Worm (Caenorhabditis elegans) whole organism, L1 larva: ENCODE measurements around the gene lon-8.

Experiments used
- C16A3.4 ChIP-seq: fragments of 150-350 bp; optimal IDR thresholded peaks from 2 replicates; lab custom pipeline; 2014; ENCODE audit warnings: missing biosample characterization, missing genetic modification characterization
- Y116A8C.19 ChIP-seq: sonication (generic microtip); optimal IDR thresholded peaks from 2 replicates; lab custom pipeline; 2016; ENCODE audit warnings: missing compliant biosample characterization, missing genetic modification characterization, borderline replicate concordance
- aha-1 ChIP-seq: fragments of 150-350 bp; optimal IDR thresholded peaks from 2 replicates; lab custom pipeline; 2014; ENCODE audit warnings: missing biosample characterization, missing genetic modification characterization
- blmp-1 ChIP-seq: fragments of 150-350 bp; optimal IDR thresholded peaks from 2 replicates; lab custom pipeline; 2014; ENCODE audit warnings: missing biosample characterization, missing genetic modification characterization
- ceh-88 ChIP-seq: fragments of 200-800 bp; sonication (Bioruptor generic); IDR thresholded peaks from 2 replicates; pipeline ENCODE4 v1.3.6; 2022; ENCODE audit warnings: missing genetic modification characterization, missing compliant biosample characterization
- ceh-90 ChIP-seq: sonication (generic microtip); optimal IDR thresholded peaks from 2 replicates; lab custom pipeline; 2016; ENCODE audit warnings: missing genetic modification characterization, missing compliant biosample characterization
- ces-1 ChIP-seq: fragments of 150-350 bp; optimal IDR thresholded peaks from 2 replicates; lab custom pipeline; 2014; ENCODE audit warnings: missing biosample characterization, missing genetic modification reagents, missing genetic modification characterization
- dpl-1 ChIP-seq, 3 experiments: fragments of 150-350 bp in 2 of 3; sonication (generic microtip) in 1 of 3; optimal IDR thresholded peaks; 2 replicates each; lab custom pipeline; 2014 to 2017; ENCODE audit warnings: missing biosample characterization in 3 of 3, missing genetic modification characterization in 3 of 3, missing genetic modification reagents in 3 of 3
- dsc-1 ChIP-seq: sonication (generic microtip); optimal IDR thresholded peaks from 2 replicates; lab custom pipeline; 2016; ENCODE audit warnings: mild to moderate bottlenecking, missing genetic modification characterization, missing compliant biosample characterization
- efl-1 ChIP-seq, 4 experiments: fragments of 150-350 bp; optimal IDR thresholded peaks in 3 of 4; peaks in 1 of 4; 1 replicate in 1 of 4; 2 replicates in 3 of 4; lab custom pipeline; 2014; ENCODE audit warnings: missing biosample characterization in 2 of 4, missing genetic modification characterization in 2 of 4, missing genetic modification reagents in 2 of 4
- egl-27 ChIP-seq, 2 experiments: fragments of 150-350 bp in 1 of 2; sonication (generic microtip); optimal IDR thresholded peaks; 3 replicates each; lab custom pipeline; 2017 to 2018; ENCODE audit warnings: missing biosample characterization in 2 of 2, missing genetic modification characterization in 2 of 2, missing genetic modification reagents in 2 of 2
- fos-1 ChIP-seq: fragments of 150-350 bp; optimal IDR thresholded peaks from 2 replicates; lab custom pipeline; 2014; ENCODE audit warnings: missing biosample characterization, missing genetic modification characterization
- grh-1 ChIP-seq: fragments of 200-800 bp; sonication (Bioruptor generic); IDR thresholded peaks from 2 replicates; pipeline ENCODE4 v1.3.6; 2022; ENCODE audit warnings: missing genetic modification reagents, missing genetic modification characterization, missing compliant biosample characterization
- hlh-4 ChIP-seq: sonication (generic microtip); optimal IDR thresholded peaks from 2 replicates; lab custom pipeline; 2016; ENCODE audit warnings: mild to moderate bottlenecking, missing genetic modification characterization, missing compliant biosample characterization
- irx-1 ChIP-seq: sonication (generic microtip); optimal IDR thresholded peaks from 2 replicates; lab custom pipeline; 2016; ENCODE audit warnings: missing genetic modification characterization, missing compliant biosample characterization
- jun-1 ChIP-seq: fragments of 150-350 bp; optimal IDR thresholded peaks from 2 replicates; lab custom pipeline; 2014; ENCODE audit warnings: missing biosample characterization, missing genetic modification reagents, missing genetic modification characterization
- lin-13 ChIP-seq: fragments of 150-350 bp; optimal IDR thresholded peaks from 2 replicates; lab custom pipeline; 2014; ENCODE audit warnings: missing biosample characterization, missing genetic modification reagents, missing genetic modification characterization
- lin-35 ChIP-seq, 2 experiments: fragments of 150-350 bp; optimal IDR thresholded peaks; 2 replicates each; lab custom pipeline; 2014; ENCODE audit warnings: missing biosample characterization in 2 of 2, missing genetic modification characterization in 2 of 2, missing genetic modification reagents in 2 of 2
- lin-39 ChIP-seq: fragments of 150-350 bp; optimal IDR thresholded peaks from 2 replicates; lab custom pipeline; 2014; ENCODE audit warnings: missing biosample characterization, missing genetic modification reagents, missing genetic modification characterization
- lir-3 ChIP-seq: sonication (generic microtip); optimal IDR thresholded peaks from 2 replicates; lab custom pipeline; 2016; ENCODE audit warnings: mild to moderate bottlenecking, missing genetic modification characterization, moderate library complexity, missing compliant biosample characterization; ENCODE audit not compliant: poor library complexity
- lsy-2 ChIP-seq, 2 experiments: fragments of 150-350 bp; optimal IDR thresholded peaks; 2 replicates each; lab custom pipeline; 2014; ENCODE audit warnings: missing biosample characterization in 2 of 2, missing genetic modification characterization in 2 of 2
- mef-2 ChIP-seq: fragments of 150-350 bp; optimal IDR thresholded peaks from 2 replicates; lab custom pipeline; 2014; ENCODE audit warnings: missing biosample characterization, missing genetic modification characterization
- mep-1 ChIP-seq: fragments of 150-350 bp; optimal IDR thresholded peaks from 2 replicates; lab custom pipeline; 2014; ENCODE audit warnings: missing biosample characterization, missing genetic modification characterization
- nhr-12 ChIP-seq: sonication (generic microtip); optimal IDR thresholded peaks from 2 replicates; lab custom pipeline; 2017; ENCODE audit warnings: missing biosample characterization, missing genetic modification characterization
- nhr-19 ChIP-seq: fragments of 200-800 bp; sonication (Bioruptor generic); conservative IDR thresholded peaks from 2 replicates; pipeline ENCODE4 v1.3.6; 2022; ENCODE audit warnings: missing genetic modification characterization, missing compliant biosample characterization
- nhr-237 ChIP-seq: fragments of 150-350 bp; optimal IDR thresholded peaks from 2 replicates; lab custom pipeline; 2014; ENCODE audit warnings: missing biosample characterization, missing genetic modification characterization
- nhr-47 ChIP-seq: sonication (generic microtip); optimal IDR thresholded peaks from 2 replicates; lab custom pipeline; 2016; ENCODE audit warnings: mild to moderate bottlenecking, missing genetic modification characterization, moderate library complexity, missing compliant biosample characterization
- nhr-76 ChIP-seq: sonication (generic microtip); optimal IDR thresholded peaks from 2 replicates; lab custom pipeline; 2017; ENCODE audit warnings: missing biosample characterization, missing genetic modification characterization
- nhr-77 ChIP-seq: fragments of 150-350 bp; optimal IDR thresholded peaks from 2 replicates; lab custom pipeline; 2014; ENCODE audit warnings: missing biosample characterization, missing genetic modification characterization
- nhr-84 ChIP-seq: sonication (generic microtip); optimal IDR thresholded peaks from 2 replicates; lab custom pipeline; 2017; ENCODE audit warnings: missing biosample characterization, missing genetic modification characterization
- nhr-90 ChIP-seq: sonication (generic microtip); optimal IDR thresholded peaks from 2 replicates; lab custom pipeline; 2016; ENCODE audit warnings: mild to moderate bottlenecking, missing genetic modification characterization, missing compliant biosample characterization; ENCODE audit not compliant: poor library complexity
- pag-3 ChIP-seq: sonication (generic microtip); optimal IDR thresholded peaks from 2 replicates; lab custom pipeline; 2017; ENCODE audit warnings: missing genetic modification characterization, mild to moderate bottlenecking, missing compliant biosample characterization, antibody characterized with exemption, borderline replicate concordance; ENCODE audit not compliant: insufficient read depth
- pax-3 ChIP-seq: fragments of 200-800 bp; sonication (Bioruptor generic); optimal IDR thresholded peaks from 2 replicates; lab custom pipeline; 2018; ENCODE audit warnings: mild to moderate bottlenecking, missing genetic modification characterization, moderate library complexity, missing compliant biosample characterization
- snpc-4 ChIP-seq: fragments of 150-350 bp; optimal IDR thresholded peaks from 2 replicates; lab custom pipeline; 2014; ENCODE audit warnings: missing biosample characterization, missing genetic modification characterization
- snu-23 ChIP-seq: sonication (generic microtip); optimal IDR thresholded peaks from 2 replicates; lab custom pipeline; 2016; ENCODE audit warnings: missing genetic modification characterization, missing compliant biosample characterization
- sptf-1 ChIP-seq: fragments of 150-350 bp; optimal IDR thresholded peaks from 2 replicates; lab custom pipeline; 2014; ENCODE audit warnings: missing biosample characterization, missing genetic modification characterization
- sup-37 ChIP-seq: fragments of 200-800 bp; sonication (Bioruptor generic); optimal IDR thresholded peaks from 2 replicates; lab custom pipeline; 2018; ENCODE audit warnings: mild to moderate bottlenecking, missing genetic modification characterization, missing compliant biosample characterization
- swsn-7 ChIP-seq: sonication (generic microtip); optimal IDR thresholded peaks from 2 replicates; lab custom pipeline; 2016; ENCODE audit warnings: missing genetic modification characterization, missing compliant biosample characterization
- tbx-2 ChIP-seq: sonication (generic microtip); optimal IDR thresholded peaks from 2 replicates; lab custom pipeline; 2016; ENCODE audit warnings: missing genetic modification characterization, missing compliant biosample characterization
- unc-130 ChIP-seq: fragments of 150-350 bp; optimal IDR thresholded peaks from 2 replicates; lab custom pipeline; 2017; ENCODE audit warnings: missing biosample characterization, missing genetic modification characterization, inconsistent platforms
- unc-30 ChIP-seq: sonication (generic microtip); optimal IDR thresholded peaks from 2 replicates; lab custom pipeline; 2017; ENCODE audit warnings: missing biosample characterization, missing genetic modification characterization
- unc-86 ChIP-seq: sonication (generic microtip); optimal IDR thresholded peaks from 2 replicates; lab custom pipeline; 2016; ENCODE audit warnings: missing genetic modification characterization, missing compliant biosample characterization
- unc-98 ChIP-seq: fragments of 200-800 bp; sonication (Bioruptor generic); IDR thresholded peaks from 2 replicates; pipeline ENCODE4 v1.3.6; 2022; ENCODE audit warnings: missing genetic modification characterization, missing compliant biosample characterization
- vab-15 ChIP-seq: sonication (generic microtip); optimal IDR thresholded peaks from 2 replicates; lab custom pipeline; 2017; ENCODE audit warnings: missing genotype, mild to moderate bottlenecking, missing genetic modification characterization, missing compliant biosample characterization
- zag-1 ChIP-seq: fragments of 150-350 bp; optimal IDR thresholded peaks from 2 replicates; lab custom pipeline; 2014; ENCODE audit warnings: missing biosample characterization, missing genetic modification characterization

The lon-8 gene

ce11 chrV:18001268-18001667 lies at the start of gene lon-8:
lon-8 (minus strand) TSS chrV:18001368.
- TF ChIP-seq nhr-84 (tag; lab: Kevin White, UChicago) = no peak
- TF ChIP-seq blmp-1 (tag; lab: Kevin White, UChicago) = no peak
- TF ChIP-seq sptf-1 = no peak
- no peak for TF ChIP-seq zag-1

ce11 chrV:18043271-18043670 lies 42.1 kb upstream of the lon-8 start, which contains the start of gene ebp-1:
ebp-1 (plus strand) TSS chrV:18043571.
- TF ChIP-seq nhr-90 (tag; lab: Kevin White, UChicago) (no peak), nhr-19 (GFP tag; lab: Robert Waterston, UW) (no peak), Y116A8C.19 (tag; lab: Kevin White, UChicago) (no peak), C16A3.4 (tag; lab: Kevin White, UChicago) (no peak), swsn-7 (no peak), nhr-76 (tag; lab: Kevin White, UChicago) (no peak), ces-1 (GFP tag; lab: Kevin White, UChicago) (no peak), unc-130 (tag; lab: Kevin White, UChicago) (no peak), tbx-2 (tag; lab: Kevin White, UChicago) (no peak), grh-1 (GFP tag; lab: Robert Waterston, UW) (no peak)

DNA sequence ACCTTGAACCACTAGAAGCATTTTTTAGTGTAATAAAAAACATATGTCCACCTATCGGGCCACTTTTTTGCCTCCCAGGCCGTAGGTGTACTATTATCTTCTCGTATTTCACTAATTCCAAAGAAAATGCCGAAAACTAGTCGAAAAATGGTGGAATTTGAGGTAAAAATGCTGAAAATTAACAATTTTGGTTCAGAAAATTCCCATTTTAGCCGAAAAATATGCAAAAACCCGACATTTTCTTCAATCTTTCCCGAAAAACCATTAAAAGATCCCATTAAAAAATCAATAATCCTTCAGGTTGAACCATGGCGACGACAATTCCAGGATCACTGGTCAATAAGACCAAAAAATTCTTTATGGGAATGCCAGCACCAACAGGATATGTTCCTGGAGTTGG lies 21.0 kb upstream of the lon-8 start, which contains the start of gene prp-6:
Gene prp-6 (plus strand): TSS at position 301 of the 400 bp plus-strand sequence.
- TF ChIP-seq jun-1 (no peak), vab-15 (tag; lab: Kevin White, UChicago) (no peak), aha-1 (tag; lab: Kevin White, UChicago) (no peak), efl-1 (optimal IDR thresholded peaks at IDR 0.05; lab: Kevin White, UChicago) (no peak), efl-1 (GFP tag; optimal IDR thresholded peaks at IDR 0.05 in 1 of 2; lab: Kevin White, UChicago) (no peak), dsc-1 (tag; lab: Kevin White, UChicago) (peak; percentile 48), C16A3.4 (tag; lab: Kevin White, UChicago) (no peak), irx-1 (tag; lab: Kevin White, UChicago) (no peak), unc-30 (no peak)

DNA sequence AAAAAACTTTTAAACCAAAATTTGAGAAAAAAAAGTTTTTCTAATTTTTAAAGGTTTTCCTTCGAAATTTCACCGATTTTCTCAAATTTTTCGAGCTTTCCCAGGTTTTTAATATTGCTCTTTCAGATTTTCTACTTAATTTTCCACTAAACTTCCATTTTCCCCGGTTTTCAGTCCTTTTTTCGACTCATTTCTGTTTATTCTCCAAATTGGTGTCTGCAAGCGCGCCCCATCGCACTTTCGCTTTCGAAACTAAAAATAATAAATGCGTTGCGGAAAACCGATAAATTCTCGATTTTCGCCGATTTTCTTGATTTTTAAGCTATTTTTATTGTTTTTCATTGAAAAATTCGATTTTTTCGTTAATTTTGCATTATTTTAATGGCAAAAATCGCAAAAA lies 20.3 kb upstream of the lon-8 start:
- TF ChIP-seq hlh-4 (tag; lab: Kevin White, UChicago) (no peak), sptf-1 (no peak), snu-23 (GFP tag; lab: Kevin White, UChicago) (no peak), Y116A8C.19 (tag; lab: Kevin White, UChicago) (no peak), snpc-4 (tag; lab: Kevin White, UChicago) (no peak), dpl-1 (GFP tag; optimal IDR thresholded peaks at IDR 0.05; lab: Kevin White, UChicago) (peak in 1 of 3 experiments; percentile 50), efl-1 (optimal IDR thresholded peaks at IDR 0.05; lab: Kevin White, UChicago) (peak in 1 of 2 experiments; percentile 24), efl-1 (GFP tag; optimal IDR thresholded peaks at IDR 0.05 in 1 of 2; lab: Kevin White, UChicago) (peak; percentile 31 to 91), ces-1 (GFP tag; lab: Kevin White, UChicago) (no peak), nhr-47 (tag; lab: Kevin White, UChicago) (no peak), irx-1 (tag; lab: Kevin White, UChicago) (no peak), blmp-1 (tag; lab: Kevin White, UChicago) (peak; percentile 89), fos-1 (no peak), mep-1 (peak; percentile 25), unc-130 (tag; lab: Kevin White, UChicago) (no peak), nhr-237 (tag; lab: Kevin White, UChicago) (no peak), nhr-12 (tag; lab: Kevin White, UChicago) (no peak), pag-3 (tag; lab: Kevin White, UChicago) (no peak), egl-27 (tag; optimal IDR thresholded peaks at IDR 0.05; lab: Kevin White, UChicago) (no peak), ceh-90 (tag; lab: Kevin White, UChicago) (no peak), lir-3 (tag; lab: Kevin White, UChicago) (no peak), pax-3 (tag; lab: Kevin White, UChicago) (no peak), grh-1 (GFP tag; lab: Robert Waterston, UW) (no peak), vab-15 (tag; lab: Kevin White, UChicago) (no peak), sup-37 (GFP tag; lab: Kevin White, UChicago) (no peak), nhr-77 (tag; lab: Kevin White, UChicago) (no peak), unc-86 (no peak), unc-98 (GFP tag; lab: Robert Waterston, UW) (no peak), zag-1 (no peak), unc-30 (no peak), lin-39 (tag; lab: Kevin White, UChicago) (no peak), lsy-2 (tag; optimal IDR thresholded peaks at IDR 0.05; lab: Kevin White, UChicago) (peak in 1 of 2 experiments; percentile 28), lin-35 (GFP tag; optimal IDR thresholded peaks at IDR 0.05; lab: Kevin White, UChicago) (peak; percentile 14 to 44), mef-2 (tag; lab: Kevin White, UChicago) (no peak), lin-13 (GFP tag; lab: Kevin White, UChicago) (no peak), ceh-88 (GFP tag; lab: Robert Waterston, UW) (no peak)
